Worm (Caenorhabditis elegans): Measurements from ENCODE around the gene srg-65.

DNA sequence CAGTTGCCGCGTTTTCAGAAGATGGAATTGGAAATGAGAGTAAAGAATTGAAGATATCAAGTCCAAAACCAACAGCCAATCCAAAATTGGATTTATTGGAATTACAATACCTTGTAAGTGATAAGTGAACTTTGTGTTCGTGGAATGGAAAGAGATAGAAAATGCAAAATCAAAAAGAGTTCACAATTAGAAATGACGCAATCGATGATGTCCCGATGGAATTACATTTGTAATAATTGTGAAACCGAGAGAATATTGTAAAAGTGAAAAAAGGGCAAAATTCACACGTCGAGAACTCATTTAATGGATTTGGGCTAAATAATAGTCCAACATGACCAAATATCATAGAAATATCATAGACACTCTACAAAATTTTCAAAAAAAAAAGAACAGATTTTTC lies 40.4 kb upstream of the srg-65 start:
- TF ChIP-seq W03F9.2 (tag; optimal IDR thresholded peaks at IDR 0.05) (no peak), him-1 (tag; optimal IDR thresholded peaks at IDR 0.05) (no peak)
